Worm (Caenorhabditis elegans) whole organism, L4 larva: ENCODE results near the gene R10F2.4.

Experiments used
- F10B5.3 ChIP-seq: sonication (generic microtip); optimal IDR thresholded peaks from 2 replicates; lab custom pipeline; 2016; ENCODE audit warnings: mild to moderate bottlenecking, missing genetic modification characterization, missing compliant biosample characterization
- F26F4.8 ChIP-seq: fragments of 200-800 bp; sonication (Bioruptor generic); conservative IDR thresholded peaks from 2 replicates; pipeline ENCODE4 v1.3.6; 2022; ENCODE audit warnings: missing genetic modification characterization, missing compliant biosample characterization
- R02D3.7 ChIP-seq: fragments of 150-350 bp; sonication (generic microtip); optimal IDR thresholded peaks from 3 replicates; lab custom pipeline; 2014; ENCODE audit warnings: missing biosample characterization, missing genetic modification characterization
- T20F7.1 ChIP-seq: fragments of 200-800 bp; sonication (Bioruptor generic); optimal IDR thresholded peaks from 2 replicates; lab custom pipeline; 2018; ENCODE audit warnings: mild to moderate bottlenecking, missing genetic modification characterization, missing compliant biosample characterization
- ZK546.5 ChIP-seq, 2 experiments: sonication (generic microtip); optimal IDR thresholded peaks; 2 replicates each; lab custom pipeline; 2017; ENCODE audit warnings: missing biosample characterization in 2 of 2, missing genetic modification characterization in 2 of 2
- ama-1 ChIP-seq: fragments of 150-350 bp; optimal IDR thresholded peaks from 2 replicates; lab custom pipeline; 2014; ENCODE audit warnings: inconsistent platforms, mixed read lengths
- ceh-62 ChIP-seq: sonication (generic microtip); optimal IDR thresholded peaks from 2 replicates; lab custom pipeline; 2017; ENCODE audit warnings: missing biosample characterization, missing genetic modification characterization
- ceh-82 ChIP-seq: sonication (generic microtip); optimal IDR thresholded peaks from 2 replicates; lab custom pipeline; 2017; ENCODE audit warnings: missing biosample characterization, missing genetic modification characterization
- daf-12 ChIP-seq: fragments of 150-350 bp; optimal IDR thresholded peaks from 2 replicates; lab custom pipeline; 2014; ENCODE audit warnings: missing biosample characterization, missing genetic modification reagents, missing genetic modification characterization
- daf-16 ChIP-seq, 3 experiments: sonication (generic microtip); optimal IDR thresholded peaks; 2 replicates each; lab custom pipeline; 2016 to 2017; ENCODE audit warnings: missing genetic modification characterization in 3 of 3, missing genetic modification reagents in 3 of 3, mild to moderate bottlenecking in 2 of 3, missing compliant biosample characterization in 2 of 3, missing biosample characterization in 1 of 3, moderate library complexity in 1 of 3
- dmd-6 ChIP-seq: fragments of 200-800 bp; sonication (Bioruptor generic); IDR thresholded peaks from 2 replicates; pipeline ENCODE4 v1.3.6; 2022; ENCODE audit warnings: missing genetic modification reagents, missing genetic modification characterization, missing compliant biosample characterization
- dmd-8 ChIP-seq: fragments of 200-800 bp; sonication (Bioruptor generic); IDR thresholded peaks from 2 replicates; pipeline ENCODE4 v1.3.6; 2022; ENCODE audit warnings: missing genetic modification characterization, missing compliant biosample characterization
- dve-1 ChIP-seq: sonication (generic microtip); optimal IDR thresholded peaks from 2 replicates; lab custom pipeline; 2017; ENCODE audit warnings: antibody characterized with exemption, mild to moderate bottlenecking, missing genetic modification characterization, missing compliant biosample characterization; ENCODE audit not compliant: insufficient read depth
- egl-43 ChIP-seq: fragments of 200-800 bp; sonication (Bioruptor generic); IDR thresholded peaks from 2 replicates; pipeline ENCODE4 v1.3.6; 2022; ENCODE audit warnings: missing genetic modification reagents, missing genetic modification characterization, missing compliant biosample characterization
- fos-1 ChIP-seq: fragments of 150-350 bp; optimal IDR thresholded peaks from 2 replicates; lab custom pipeline; 2014; ENCODE audit warnings: missing biosample characterization, missing genetic modification characterization
- gei-8 ChIP-seq: fragments of 200-800 bp; sonication (Bioruptor generic); optimal IDR thresholded peaks from 2 replicates; lab custom pipeline; 2018; ENCODE audit warnings: mild to moderate bottlenecking, missing genetic modification characterization, missing compliant biosample characterization
- hif-1 ChIP-seq, 2 experiments: sonication (generic microtip); optimal IDR thresholded peaks; 2 replicates each; lab custom pipeline; 2016 to 2017; ENCODE audit warnings: missing compliant biosample characterization in 2 of 2, missing genetic modification characterization in 2 of 2, missing genetic modification reagents in 2 of 2, missing genotype in 2 of 2, mild to moderate bottlenecking in 1 of 2
- hlh-11 ChIP-seq: fragments of 200-800 bp; sonication (Bioruptor generic); optimal IDR thresholded peaks from 2 replicates; lab custom pipeline; 2018; ENCODE audit warnings: mild to moderate bottlenecking, missing genetic modification characterization, missing compliant biosample characterization
- hlh-30 ChIP-seq: sonication (generic microtip); optimal IDR thresholded peaks from 2 replicates; lab custom pipeline; 2017; ENCODE audit warnings: antibody characterized with exemption, mild to moderate bottlenecking, missing genetic modification characterization, missing compliant biosample characterization; ENCODE audit not compliant: insufficient read depth
- hmg-1.1 ChIP-seq: fragments of 200-800 bp; sonication (Bioruptor generic); IDR thresholded peaks from 2 replicates; pipeline ENCODE4 v1.3.6; 2022; ENCODE audit warnings: missing genetic modification reagents, missing genetic modification characterization, missing compliant biosample characterization
- lin-1 ChIP-seq: fragments of 200-800 bp; sonication (Bioruptor generic); IDR thresholded peaks from 2 replicates; pipeline ENCODE4 v1.3.6; 2022; ENCODE audit warnings: missing genetic modification reagents, missing genetic modification characterization, missing compliant biosample characterization
- lsy-2 ChIP-seq, 2 experiments: fragments of 150-350 bp in 1 of 2; sonication (generic microtip) in 1 of 2; optimal IDR thresholded peaks; 2 replicates each; lab custom pipeline; 2014 to 2017; ENCODE audit warnings: missing biosample characterization in 2 of 2, missing genetic modification characterization in 2 of 2
- madf-9 ChIP-seq: fragments of 200-800 bp; sonication (Bioruptor generic); conservative IDR thresholded peaks from 2 replicates; pipeline ENCODE4 v1.3.6; 2022; ENCODE audit warnings: missing genetic modification reagents, missing genetic modification characterization, missing compliant biosample characterization
- mdl-1 ChIP-seq, 2 experiments: fragments of 150-350 bp in 1 of 2; sonication (generic microtip) in 1 of 2; optimal IDR thresholded peaks; 2 replicates each; lab custom pipeline; 2014 to 2017; ENCODE audit warnings: missing biosample characterization in 2 of 2, missing genetic modification characterization in 2 of 2
- mes-2 ChIP-seq: sonication (generic microtip); optimal IDR thresholded peaks from 2 replicates; lab custom pipeline; 2016; ENCODE audit warnings: missing genotype, mild to moderate bottlenecking, missing genetic modification characterization, missing compliant biosample characterization; ENCODE audit not compliant: poor library complexity, severe bottlenecking
- mxl-2 ChIP-seq: fragments of 200-800 bp; sonication (Bioruptor generic); conservative IDR thresholded peaks from 2 replicates; pipeline ENCODE4 v1.3.6; 2022; ENCODE audit warnings: missing genetic modification reagents, missing genetic modification characterization, missing compliant biosample characterization
- mxl-3 ChIP-seq: fragments of 200-800 bp; sonication (Bioruptor generic); optimal IDR thresholded peaks from 2 replicates; lab custom pipeline; 2018; ENCODE audit warnings: mild to moderate bottlenecking, missing genetic modification characterization, missing compliant biosample characterization
- nhr-10 ChIP-seq: fragments of 150-350 bp; optimal IDR thresholded peaks from 2 replicates; lab custom pipeline; 2014; ENCODE audit warnings: missing biosample characterization, missing genetic modification characterization
- nhr-11 ChIP-seq: fragments of 150-350 bp; optimal IDR thresholded peaks from 2 replicates; lab custom pipeline; 2014; ENCODE audit warnings: missing biosample characterization, missing genetic modification characterization
- nhr-111 ChIP-seq: fragments of 200-800 bp; sonication (Bioruptor generic); optimal IDR thresholded peaks from 2 replicates; lab custom pipeline; 2018; ENCODE audit warnings: mild to moderate bottlenecking, missing genetic modification characterization, missing compliant biosample characterization
- nhr-28 ChIP-seq: fragments of 150-350 bp; optimal IDR thresholded peaks from 2 replicates; lab custom pipeline; 2014; ENCODE audit warnings: missing biosample characterization, missing genetic modification characterization
- nhr-48 ChIP-seq: sonication (generic microtip); optimal IDR thresholded peaks from 2 replicates; lab custom pipeline; 2016; ENCODE audit warnings: mild to moderate bottlenecking, missing genetic modification characterization, missing compliant biosample characterization
- nhr-77 ChIP-seq: fragments of 150-350 bp; optimal IDR thresholded peaks from 2 replicates; lab custom pipeline; 2014; ENCODE audit warnings: missing biosample characterization, missing genetic modification characterization
- pha-4 ChIP-seq, 2 experiments: fragments of 150-350 bp in 1 of 2; fragments of 200-800 bp in 1 of 2; sonication (Bioruptor generic) in 1 of 2; IDR thresholded peaks in 1 of 2; optimal IDR thresholded peaks in 1 of 2; 2 replicates each; pipeline versions ENCODE4 v1.3.6 to Lab custom; 2014 to 2022; ENCODE audit warnings: missing genetic modification characterization in 2 of 2, missing genetic modification reagents in 2 of 2, missing biosample characterization in 1 of 2, missing compliant biosample characterization in 1 of 2
- saeg-2 ChIP-seq: fragments of 200-800 bp; sonication (Bioruptor generic); IDR thresholded peaks from 2 replicates; pipeline ENCODE4 v1.3.6; 2022; ENCODE audit warnings: missing genetic modification reagents, missing genetic modification characterization, missing compliant biosample characterization
- set-16 ChIP-seq: fragments of 200-800 bp; sonication (Bioruptor generic); IDR thresholded peaks from 2 replicates; pipeline ENCODE4 v1.3.6; 2022; ENCODE audit warnings: missing genetic modification reagents, missing genetic modification characterization, missing compliant biosample characterization
- snpc-4 ChIP-seq: fragments of 150-350 bp; optimal IDR thresholded peaks from 2 replicates; lab custom pipeline; 2014; ENCODE audit warnings: missing biosample characterization, missing genetic modification characterization
- spr-1 ChIP-seq: sonication (generic microtip); optimal IDR thresholded peaks from 2 replicates; lab custom pipeline; 2016; ENCODE audit warnings: mild to moderate bottlenecking, missing genetic modification characterization, missing compliant biosample characterization
- tag-97 ChIP-seq: fragments of 200-800 bp; sonication (Bioruptor generic); IDR thresholded peaks from 2 replicates; pipeline ENCODE4 v1.3.6; 2022; ENCODE audit warnings: missing genetic modification characterization, missing compliant biosample characterization
- unc-39 ChIP-seq: sonication (generic microtip); optimal IDR thresholded peaks from 2 replicates; lab custom pipeline; 2017; ENCODE audit warnings: missing biosample characterization, missing genetic modification characterization
- vab-7 ChIP-seq: fragments of 200-800 bp; sonication (Bioruptor generic); IDR thresholded peaks from 2 replicates; pipeline ENCODE4 v1.3.6; 2022; ENCODE audit warnings: missing genetic modification reagents, missing genetic modification characterization, missing compliant biosample characterization
- zfp-2 ChIP-seq: sonication (generic microtip); optimal IDR thresholded peaks from 2 replicates; lab custom pipeline; 2016; ENCODE audit warnings: mild to moderate bottlenecking, missing genetic modification characterization, missing compliant biosample characterization
- ztf-7 ChIP-seq: fragments of 150-350 bp; optimal IDR thresholded peaks from 2 replicates; lab custom pipeline; 2014; ENCODE audit warnings: missing biosample characterization, missing genetic modification characterization

R10F2.4 gene

ce11 chrIII:2947251-2947650, 24.3 kb upstream of the R10F2.4 start:
- TF ChIP-seq hmg-1.1 (GFP tag; lab: Robert Waterston, UW) = peak; percentile 55
- TF ChIP-seq daf-16 (GFP tag; optimal IDR thresholded peaks at IDR 0.05; lab: Kevin White, UChicago) = no peak
- no peak for TF ChIP-seq daf-16 (tag; optimal IDR thresholded peaks at IDR 0.05; lab: Kevin White, UChicago)
- no peak for TF ChIP-seq egl-43 (GFP tag; lab: Robert Waterston, UW)
- no peak for TF ChIP-seq F26F4.8
- TF ChIP-seq dmd-6 (GFP tag; lab: Robert Waterston, UW) = no peak
- peak; percentile 55 for TF ChIP-seq hlh-11 (tag; lab: Kevin White, UChicago)
- TF ChIP-seq lsy-2 (tag; optimal IDR thresholded peaks at IDR 0.05; lab: Kevin White, UChicago) = peak in 1 of 2 experiments; percentile 36
- no peak for TF ChIP-seq gei-8
- TF ChIP-seq mxl-3 (GFP tag; lab: Kevin White, UChicago) = peak; percentile 71
- TF ChIP-seq hif-1 (tag; optimal IDR thresholded peaks at IDR 0.05; lab: Kevin White, UChicago) = no peak
- no peak for TF ChIP-seq vab-7
- no peak for TF ChIP-seq nhr-48
- TF ChIP-seq snpc-4 = no peak
- TF ChIP-seq unc-39 (tag; lab: Kevin White, UChicago) = no peak
- TF ChIP-seq mxl-2 (GFP tag; lab: Robert Waterston, UW) = no peak
- peak; percentile 20 for TF ChIP-seq nhr-28
- TF ChIP-seq nhr-11 (tag; lab: Kevin White, UChicago) = no peak
- no peak for TF ChIP-seq R02D3.7 (tag; lab: Kevin White, UChicago)
- no peak for TF ChIP-seq dmd-8 (GFP tag; lab: Robert Waterston, UW)
- TF ChIP-seq T20F7.1 (GFP tag; lab: Kevin White, UChicago) = no peak
- no peak for TF ChIP-seq ZK546.5 (tag; optimal IDR thresholded peaks at IDR 0.05; lab: Kevin White, UChicago)
- no peak for TF ChIP-seq pha-4 (GFP tag; IDR thresholded peaks at IDR 0.05; lab: Robert Waterston, UW)
- no peak for TF ChIP-seq pha-4 (tag; optimal IDR thresholded peaks at IDR 0.05; lab: Kevin White, UChicago)
- no peak for TF ChIP-seq ceh-82
- peak; percentile 23; the same call in 1 of the 2 replicates for TF ChIP-seq set-16 (GFP tag; lab: Robert Waterston, UW)
- no peak for TF ChIP-seq daf-12 (tag; lab: Kevin White, UChicago)
- no peak for TF ChIP-seq saeg-2
- TF ChIP-seq tag-97 (GFP tag; lab: Robert Waterston, UW) = no peak
- TF ChIP-seq ztf-7 (tag; lab: Kevin White, UChicago) = no peak
- no peak for TF ChIP-seq spr-1 (tag; lab: Kevin White, UChicago)
- 0 out of 2 replicates have a peak, but pooled peaks have one; percentile 29 for TF ChIP-seq lin-1 (GFP tag; lab: Robert Waterston, UW)
- no peak for TF ChIP-seq fos-1 (tag; lab: Kevin White, UChicago)
- TF ChIP-seq madf-9 (GFP tag; lab: Robert Waterston, UW) = no peak
- TF ChIP-seq F10B5.3 (tag; lab: Kevin White, UChicago) = no peak
- no peak for TF ChIP-seq dve-1 (tag; lab: Kevin White, UChicago)
- TF ChIP-seq hlh-30 (tag; lab: Kevin White, UChicago) = peak; percentile 57
- no peak for TF ChIP-seq nhr-77
- no peak for TF ChIP-seq nhr-10
- TF ChIP-seq ceh-62 (tag; lab: Kevin White, UChicago) = no peak
- TF ChIP-seq mdl-1 (tag; optimal IDR thresholded peaks at IDR 0.05; lab: Kevin White, UChicago) = peak in 1 of 2 experiments; percentile 16
- no peak for TF ChIP-seq zfp-2 (tag; lab: Kevin White, UChicago)
- TF ChIP-seq nhr-111 (GFP tag; lab: Kevin White, UChicago) = no peak
- TF ChIP-seq mes-2 (tag; lab: Kevin White, UChicago) = peak; percentile 47
- no peak for TF ChIP-seq ama-1
- TF ChIP-seq, all 104 proteins: peak for 10
